Worm (Caenorhabditis elegans): Measurements from ENCODE around the gene C09G1.5.

The C09G1.5 gene

ce11 chrX:15923440-15923839, 35.4 kb upstream of the C09G1.5 start, which contains the start of gene F31B9.3:
Gene F31B9.3 (plus strand): TSS chrX:15923740.
- TF ChIP-seq peb-1 (tag; optimal IDR thresholded peaks at IDR 0.05) (no peak), unc-39 (tag; optimal IDR thresholded peaks at IDR 0.05) (no peak), nhr-129 (tag; optimal IDR thresholded peaks at IDR 0.05) (no peak), nhr-12 (tag; optimal IDR thresholded peaks at IDR 0.05) (no peak), skn-1 (tag; optimal IDR thresholded peaks at IDR 0.05) (no peak), unc-62 (GFP tag; optimal IDR thresholded peaks at IDR 0.05) (no peak), unc-55 (GFP tag; optimal IDR thresholded peaks at IDR 0.05) (no peak), egl-27 (tag; optimal IDR thresholded peaks at IDR 0.05) (no peak), lsy-2 (tag; optimal IDR thresholded peaks at IDR 0.05) (no peak), nhr-25 (tag; optimal IDR thresholded peaks at IDR 0.05) (no peak), ama-1 (optimal IDR thresholded peaks at IDR 0.05) (no peak), ztf-11 (tag; optimal IDR thresholded peaks at IDR 0.05) (no peak), nhr-6 (tag; optimal IDR thresholded peaks at IDR 0.05) (no peak), nhr-10 (tag; optimal IDR thresholded peaks at IDR 0.05) (no peak), nhr-77 (tag; optimal IDR thresholded peaks at IDR 0.05) (no peak), nhr-237 (tag; optimal IDR thresholded peaks at IDR 0.05) (no peak), nhr-23 (tag; optimal IDR thresholded peaks at IDR 0.05) (no peak), nhr-21 (tag; optimal IDR thresholded peaks at IDR 0.05) (no peak), blmp-1 (tag; optimal IDR thresholded peaks at IDR 0.05; ENCODE audit: insufficient read depth) (no peak), elt-3 (tag; optimal IDR thresholded peaks at IDR 0.05) (no peak)

- TF ChIP-seq nhr-21 (tag; optimal IDR thresholded peaks at IDR 0.05) (no peak), lin-39 (tag; optimal IDR thresholded peaks at IDR 0.05) (no peak), ceh-16 (tag; optimal IDR thresholded peaks at IDR 0.05) (no peak), unc-62 (GFP tag; optimal IDR thresholded peaks at IDR 0.05) (no peak), sma-3 (GFP tag; optimal IDR thresholded peaks at IDR 0.05) (no peak), ztf-4 (tag; optimal IDR thresholded peaks at IDR 0.05) (no peak), nhr-12 (tag; optimal IDR thresholded peaks at IDR 0.05) (no peak), lsy-2 (tag; optimal IDR thresholded peaks at IDR 0.05) (no peak), peb-1 (tag; optimal IDR thresholded peaks at IDR 0.05) (no peak), crh-2 (tag; optimal IDR thresholded peaks at IDR 0.05) (no peak), F13H6.1 (tag; optimal IDR thresholded peaks at IDR 0.05) (no peak), snpc-4 (tag; optimal IDR thresholded peaks at IDR 0.05) (no peak), unc-55 (GFP tag; optimal IDR thresholded peaks at IDR 0.05) (no peak), nhr-6 (tag; optimal IDR thresholded peaks at IDR 0.05) (no peak)
Observed at ce11 chrX:15932859-15933258, 26.0 kb upstream of the C09G1.5 start.

ce11 chrX:15937854-15938253, 21.0 kb upstream of the C09G1.5 start:
- TF ChIP-seq ceh-82 (tag; optimal IDR thresholded peaks at IDR 0.05) = no peak
- TF ChIP-seq nhr-25 (tag; optimal IDR thresholded peaks at IDR 0.05) = no peak
- TF ChIP-seq R02D3.7 (tag; optimal IDR thresholded peaks at IDR 0.05) = no peak
- TF ChIP-seq gmeb-1 (tag; optimal IDR thresholded peaks at IDR 0.05) = no peak
- TF ChIP-seq aly-2 (tag; optimal IDR thresholded peaks at IDR 0.05) = no peak
- TF ChIP-seq egl-27 (tag; optimal IDR thresholded peaks at IDR 0.05) = no peak
- no peak for TF ChIP-seq alr-1 (tag; optimal IDR thresholded peaks at IDR 0.05)

ce11 chrX:15939224-15939623, 19.6 kb upstream of the C09G1.5 start, which contains the start of gene mrp-3:
Gene mrp-3 (minus strand): TSS chrX:15939324.
- TF ChIP-seq gmeb-1 (tag; optimal IDR thresholded peaks at IDR 0.05) = no peak
- TF ChIP-seq nhr-10 (tag; optimal IDR thresholded peaks at IDR 0.05) = no peak
- TF ChIP-seq peb-1 (tag; optimal IDR thresholded peaks at IDR 0.05) = no peak
- TF ChIP-seq lin-39 (tag; optimal IDR thresholded peaks at IDR 0.05) = no peak
- no peak for TF ChIP-seq unc-55 (GFP tag; optimal IDR thresholded peaks at IDR 0.05)
- TF ChIP-seq ceh-16 (tag; optimal IDR thresholded peaks at IDR 0.05) = no peak
- no peak for TF ChIP-seq fos-1 (tag; optimal IDR thresholded peaks at IDR 0.05)
- TF ChIP-seq mbf-1 (tag; optimal IDR thresholded peaks at IDR 0.05) = no peak

- TF ChIP-seq sma-9 (GFP tag; optimal IDR thresholded peaks at IDR 0.05) (peak; percentile 58), sma-9 (tag; optimal IDR thresholded peaks at IDR 0.05) (no peak), crh-2 (tag; optimal IDR thresholded peaks at IDR 0.05) (peak; percentile 13), nhr-6 (tag; optimal IDR thresholded peaks at IDR 0.05) (no peak), sma-3 (GFP tag; optimal IDR thresholded peaks at IDR 0.05) (peak; percentile 11), C34F6.9 (tag; optimal IDR thresholded peaks at IDR 0.05) (no peak), unc-62 (GFP tag; optimal IDR thresholded peaks at IDR 0.05) (no peak), F13H6.1 (tag; optimal IDR thresholded peaks at IDR 0.05) (peak; percentile 25)
Observed at ce11 chrX:15939759-15940334, 19.0 kb upstream of the C09G1.5 start.
